Fruit fly (Drosophila melanogaster) whole organism, prepupa: Measurements from ENCODE around the gene CG33645.

Experiments used
- CG10631 ChIP-seq: fragments of 200-800 bp; sonication (Bioruptor generic); optimal IDR thresholded peaks from 2 replicates; lab custom pipeline; 2016; ENCODE audit warnings: missing biosample characterization, missing genetic modification characterization
- CG11294 ChIP-seq: fragments of 200-800 bp; sonication (Bioruptor generic); IDR thresholded peaks from 2 replicates; pipeline ENCODE4 v1.3.6; 2022; ENCODE audit warnings: missing biosample characterization, missing genetic modification characterization
- CG11762 ChIP-seq: fragments of 200-800 bp; sonication (Bioruptor generic); optimal IDR thresholded peaks from 3 replicates; lab custom pipeline; 2016; ENCODE audit warnings: missing biosample characterization, missing genetic modification characterization; ENCODE audit not compliant: insufficient read depth
- CG1621 ChIP-seq: fragments of 200-800 bp; sonication (Bioruptor generic); optimal IDR thresholded peaks from 3 replicates; lab custom pipeline; 2018; ENCODE audit warnings: missing biosample characterization, mild to moderate bottlenecking, missing genetic modification characterization
- CG7368 ChIP-seq: fragments of 200-800 bp; sonication (Bioruptor generic); optimal IDR thresholded peaks from 3 replicates; lab custom pipeline; 2016; ENCODE audit warnings: missing biosample characterization, missing genetic modification characterization
- fd59A ChIP-seq: fragments of 200-800 bp; sonication (Bioruptor generic); optimal IDR thresholded peaks from 2 replicates; lab custom pipeline; 2017; ENCODE audit warnings: missing biosample characterization, mild to moderate bottlenecking, missing genetic modification characterization, missing genetic modification reagents
- vri ChIP-seq: fragments of 200-800 bp; sonication (Bioruptor generic); optimal IDR thresholded peaks from 3 replicates; lab custom pipeline; 2016; ENCODE audit warnings: missing biosample characterization, mild to moderate bottlenecking, missing genetic modification characterization

DNA sequence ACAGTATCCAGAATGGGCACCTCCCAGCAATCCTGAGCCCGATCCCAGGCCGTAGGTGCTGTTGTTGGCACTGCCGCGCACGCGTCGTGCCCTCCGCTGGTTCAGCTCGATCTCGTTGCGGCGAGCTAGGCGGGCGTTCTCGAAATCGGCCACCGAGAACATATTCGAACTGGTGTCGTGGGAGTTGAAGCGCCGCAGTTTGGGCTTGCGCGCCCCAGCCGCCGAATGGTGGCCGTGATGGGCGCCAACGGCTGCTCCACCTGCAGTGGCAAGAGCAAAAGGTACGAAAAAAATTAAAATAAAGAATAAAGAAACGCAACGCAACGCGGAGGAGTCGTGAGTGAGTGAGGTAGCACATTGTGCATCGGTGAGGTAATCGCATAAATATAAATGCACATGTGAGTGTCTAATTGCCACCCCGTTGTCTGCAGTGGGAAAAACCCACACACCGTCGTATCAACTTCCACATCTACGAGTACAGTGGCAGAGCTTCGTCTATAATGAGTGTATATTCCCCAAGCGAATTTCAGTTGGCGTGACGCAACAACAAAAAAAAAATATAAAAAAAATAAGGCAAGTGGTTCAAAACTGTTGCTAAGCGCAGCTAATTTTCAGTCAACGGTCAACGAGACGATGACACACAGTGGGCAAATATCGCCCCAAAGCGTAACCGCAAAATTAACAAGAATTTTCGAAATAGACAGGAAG lies 22.9 kb upstream of the CG33645 start:
- TF ChIP-seq fd59A (no peak), vri (GFP tag; lab: Kevin White, UChicago) (peak; percentile 60), CG1621 (tag; lab: Kevin White, UChicago) (no peak), CG11762 (GFP tag; lab: Kevin White, UChicago) (no peak), CG7368 (GFP tag; lab: Kevin White, UChicago) (no peak), CG11294 (GFP tag; lab: Robert Waterston, UW) (no peak), CG10631 (no peak)
